Worm (Caenorhabditis elegans) whole organism, midembryonic: ENCODE data around the gene jmjd-1.2.

Experiments used
- cog-1 ChIP-seq: sonication (generic microtip); optimal IDR thresholded peaks from 2 replicates; lab custom pipeline; 2016; ENCODE audit warnings: missing genetic modification characterization, missing compliant biosample characterization
- ref-1 ChIP-seq: fragments of 200-800 bp; sonication (Bioruptor generic); conservative IDR thresholded peaks from 2 replicates; pipeline ENCODE4 v1.3.6; 2022; ENCODE audit warnings: missing genetic modification reagents, missing genetic modification characterization, missing compliant biosample characterization
- ztf-23 ChIP-seq: fragments of 200-800 bp; sonication (Bioruptor generic); IDR thresholded peaks from 2 replicates; pipeline ENCODE4 v1.3.6; 2022; ENCODE audit warnings: missing genetic modification reagents, missing genetic modification characterization, missing compliant biosample characterization

ce11 chrIV:4650624-4651094 is 10.1 kb upstream of the jmjd-1.2 start, which contains the start of gene ubc-9:
- TF ChIP-seq cog-1 (tag; lab: Kevin White, UChicago) = no peak
- TF ChIP-seq ref-1 = no peak
- TF ChIP-seq ztf-23 (GFP tag; lab: Robert Waterston, UW) = 0 out of 2 replicates have a peak, but pooled peaks have one; percentile 45
